Worm (Caenorhabditis elegans) whole organism, L1 larva: ENCODE measurements around the gene unk-1.

ENCODE experiments used
- C34B4.2 ChIP-seq: sonication (generic microtip); optimal IDR thresholded peaks from 2 replicates; lab custom pipeline; 2017; ENCODE audit warnings: mild to moderate bottlenecking, missing genetic modification characterization, missing compliant biosample characterization
- blmp-1 ChIP-seq: fragments of 150-350 bp; optimal IDR thresholded peaks from 2 replicates; lab custom pipeline; 2014; ENCODE audit warnings: missing biosample characterization, missing genetic modification characterization
- ceh-8 ChIP-seq: fragments of 200-800 bp; sonication (Bioruptor generic); optimal IDR thresholded peaks from 2 replicates; lab custom pipeline; 2018; ENCODE audit warnings: mild to moderate bottlenecking, missing genetic modification characterization, moderate library complexity, missing compliant biosample characterization
- ceh-88 ChIP-seq: fragments of 200-800 bp; sonication (Bioruptor generic); IDR thresholded peaks from 2 replicates; pipeline ENCODE4 v1.3.6; 2022; ENCODE audit warnings: missing genetic modification characterization, missing compliant biosample characterization
- ces-1 ChIP-seq: fragments of 150-350 bp; optimal IDR thresholded peaks from 2 replicates; lab custom pipeline; 2014; ENCODE audit warnings: missing biosample characterization, missing genetic modification reagents, missing genetic modification characterization
- efl-1 ChIP-seq, 4 experiments: fragments of 150-350 bp; optimal IDR thresholded peaks in 3 of 4; peaks in 1 of 4; 1 replicate in 1 of 4; 2 replicates in 3 of 4; lab custom pipeline; 2014; ENCODE audit warnings: missing biosample characterization in 2 of 4, missing genetic modification characterization in 2 of 4, missing genetic modification reagents in 2 of 4
- egl-27 ChIP-seq, 2 experiments: fragments of 150-350 bp in 1 of 2; sonication (generic microtip); optimal IDR thresholded peaks; 3 replicates each; lab custom pipeline; 2017 to 2018; ENCODE audit warnings: missing biosample characterization in 2 of 2, missing genetic modification characterization in 2 of 2, missing genetic modification reagents in 2 of 2
- elt-2 ChIP-seq: sonication (generic microtip); optimal IDR thresholded peaks from 2 replicates; lab custom pipeline; 2016; ENCODE audit warnings: missing genetic modification characterization, mild to moderate bottlenecking, inconsistent platforms, missing compliant biosample characterization, missing genetic modification reagents
- fkh-10 ChIP-seq: sonication (generic microtip); optimal IDR thresholded peaks from 2 replicates; lab custom pipeline; 2017; ENCODE audit warnings: missing biosample characterization, missing genetic modification reagents, missing genetic modification characterization
- grh-1 ChIP-seq: fragments of 200-800 bp; sonication (Bioruptor generic); IDR thresholded peaks from 2 replicates; pipeline ENCODE4 v1.3.6; 2022; ENCODE audit warnings: missing genetic modification reagents, missing genetic modification characterization, missing compliant biosample characterization
- hlh-4 ChIP-seq: sonication (generic microtip); optimal IDR thresholded peaks from 2 replicates; lab custom pipeline; 2016; ENCODE audit warnings: mild to moderate bottlenecking, missing genetic modification characterization, missing compliant biosample characterization
- irx-1 ChIP-seq: sonication (generic microtip); optimal IDR thresholded peaks from 2 replicates; lab custom pipeline; 2016; ENCODE audit warnings: missing genetic modification characterization, missing compliant biosample characterization
- isw-1 ChIP-seq: fragments of 200-800 bp; sonication (Bioruptor generic); IDR thresholded peaks from 2 replicates; pipeline ENCODE4 v1.3.6; 2022; ENCODE audit warnings: missing genetic modification characterization, missing compliant biosample characterization
- lin-35 ChIP-seq, 2 experiments: fragments of 150-350 bp; optimal IDR thresholded peaks; 2 replicates each; lab custom pipeline; 2014; ENCODE audit warnings: missing biosample characterization in 2 of 2, missing genetic modification characterization in 2 of 2, missing genetic modification reagents in 2 of 2
- mdl-1 ChIP-seq, 2 experiments: fragments of 150-350 bp; optimal IDR thresholded peaks; 2 replicates each; lab custom pipeline; 2014 to 2017; ENCODE audit warnings: missing biosample characterization in 2 of 2, missing genetic modification characterization in 2 of 2, inconsistent platforms in 1 of 2
- mep-1 ChIP-seq: fragments of 150-350 bp; optimal IDR thresholded peaks from 2 replicates; lab custom pipeline; 2014; ENCODE audit warnings: missing biosample characterization, missing genetic modification characterization
- nhr-12 ChIP-seq: sonication (generic microtip); optimal IDR thresholded peaks from 2 replicates; lab custom pipeline; 2017; ENCODE audit warnings: missing biosample characterization, missing genetic modification characterization
- nhr-19 ChIP-seq: fragments of 200-800 bp; sonication (Bioruptor generic); conservative IDR thresholded peaks from 2 replicates; pipeline ENCODE4 v1.3.6; 2022; ENCODE audit warnings: missing genetic modification characterization, missing compliant biosample characterization
- nhr-20 ChIP-seq: sonication (generic microtip); optimal IDR thresholded peaks from 2 replicates; lab custom pipeline; 2016; ENCODE audit warnings: mild to moderate bottlenecking, missing genetic modification characterization, missing compliant biosample characterization
- nhr-237 ChIP-seq: fragments of 150-350 bp; optimal IDR thresholded peaks from 2 replicates; lab custom pipeline; 2014; ENCODE audit warnings: missing biosample characterization, missing genetic modification characterization
- nhr-28 ChIP-seq: fragments of 150-350 bp; optimal IDR thresholded peaks from 2 replicates; lab custom pipeline; 2014; ENCODE audit warnings: missing biosample characterization, missing genetic modification characterization
- nhr-47 ChIP-seq: sonication (generic microtip); optimal IDR thresholded peaks from 2 replicates; lab custom pipeline; 2016; ENCODE audit warnings: mild to moderate bottlenecking, missing genetic modification characterization, moderate library complexity, missing compliant biosample characterization
- nhr-71 ChIP-seq: sonication (generic microtip); optimal IDR thresholded peaks from 2 replicates; lab custom pipeline; 2016; ENCODE audit warnings: mild to moderate bottlenecking, missing genetic modification characterization, moderate library complexity, missing compliant biosample characterization
- nhr-84 ChIP-seq: sonication (generic microtip); optimal IDR thresholded peaks from 2 replicates; lab custom pipeline; 2017; ENCODE audit warnings: missing biosample characterization, missing genetic modification characterization
- nhr-85 ChIP-seq: sonication (generic microtip); peaks from one replicate; lab custom pipeline; 2016; ENCODE audit warnings: missing genetic modification characterization, inconsistent platforms, missing compliant biosample characterization
- nhr-90 ChIP-seq: sonication (generic microtip); optimal IDR thresholded peaks from 2 replicates; lab custom pipeline; 2016; ENCODE audit warnings: mild to moderate bottlenecking, missing genetic modification characterization, missing compliant biosample characterization; ENCODE audit not compliant: poor library complexity
- pag-3 ChIP-seq: sonication (generic microtip); optimal IDR thresholded peaks from 2 replicates; lab custom pipeline; 2017; ENCODE audit warnings: missing genetic modification characterization, mild to moderate bottlenecking, missing compliant biosample characterization, antibody characterized with exemption, borderline replicate concordance; ENCODE audit not compliant: insufficient read depth
- pax-3 ChIP-seq: fragments of 200-800 bp; sonication (Bioruptor generic); optimal IDR thresholded peaks from 2 replicates; lab custom pipeline; 2018; ENCODE audit warnings: mild to moderate bottlenecking, missing genetic modification characterization, moderate library complexity, missing compliant biosample characterization
- rnt-1 ChIP-seq: sonication (generic microtip); optimal IDR thresholded peaks from 2 replicates; lab custom pipeline; 2016; ENCODE audit warnings: mild to moderate bottlenecking, missing genetic modification characterization, moderate library complexity, missing compliant biosample characterization
- skn-1 ChIP-seq: fragments of 150-350 bp; optimal IDR thresholded peaks from 2 replicates; lab custom pipeline; 2014; ENCODE audit warnings: missing biosample characterization, missing genetic modification characterization
- snpc-4 ChIP-seq: fragments of 150-350 bp; optimal IDR thresholded peaks from 2 replicates; lab custom pipeline; 2014; ENCODE audit warnings: missing biosample characterization, missing genetic modification characterization
- snu-23 ChIP-seq: sonication (generic microtip); optimal IDR thresholded peaks from 2 replicates; lab custom pipeline; 2016; ENCODE audit warnings: missing genetic modification characterization, missing compliant biosample characterization
- sox-4 ChIP-seq: sonication (generic microtip); optimal IDR thresholded peaks from 2 replicates; lab custom pipeline; 2016; ENCODE audit warnings: missing genetic modification characterization, missing compliant biosample characterization
- sptf-1 ChIP-seq: fragments of 150-350 bp; optimal IDR thresholded peaks from 2 replicates; lab custom pipeline; 2014; ENCODE audit warnings: missing biosample characterization, missing genetic modification characterization
- sup-37 ChIP-seq: fragments of 200-800 bp; sonication (Bioruptor generic); optimal IDR thresholded peaks from 2 replicates; lab custom pipeline; 2018; ENCODE audit warnings: mild to moderate bottlenecking, missing genetic modification characterization, missing compliant biosample characterization
- swsn-7 ChIP-seq: sonication (generic microtip); optimal IDR thresholded peaks from 2 replicates; lab custom pipeline; 2016; ENCODE audit warnings: missing genetic modification characterization, missing compliant biosample characterization
- tbx-2 ChIP-seq: sonication (generic microtip); optimal IDR thresholded peaks from 2 replicates; lab custom pipeline; 2016; ENCODE audit warnings: missing genetic modification characterization, missing compliant biosample characterization
- tlp-1 ChIP-seq: fragments of 150-350 bp; optimal IDR thresholded peaks from 2 replicates; lab custom pipeline; 2014; ENCODE audit warnings: missing biosample characterization, missing genetic modification characterization
- unc-130 ChIP-seq: fragments of 150-350 bp; optimal IDR thresholded peaks from 2 replicates; lab custom pipeline; 2017; ENCODE audit warnings: missing biosample characterization, missing genetic modification characterization, inconsistent platforms
- vab-15 ChIP-seq: sonication (generic microtip); optimal IDR thresholded peaks from 2 replicates; lab custom pipeline; 2017; ENCODE audit warnings: missing genotype, mild to moderate bottlenecking, missing genetic modification characterization, missing compliant biosample characterization
- xbp-1 ChIP-seq: sonication (generic microtip); optimal IDR thresholded peaks from 2 replicates; lab custom pipeline; 2016; ENCODE audit warnings: missing genetic modification characterization, missing compliant biosample characterization
- zip-4 ChIP-seq: fragments of 200-800 bp; sonication (Bioruptor generic); optimal IDR thresholded peaks from 2 replicates; lab custom pipeline; 2018; ENCODE audit warnings: mild to moderate bottlenecking, missing genetic modification characterization, moderate library complexity, missing compliant biosample characterization
- ztf-11 ChIP-seq, 2 experiments: sonication (generic microtip); optimal IDR thresholded peaks; 2 replicates each; lab custom pipeline; 2016 to 2017; ENCODE audit warnings: missing genetic modification characterization in 2 of 2, missing biosample characterization in 1 of 2, missing compliant biosample characterization in 1 of 2

unk-1 gene

DNA sequence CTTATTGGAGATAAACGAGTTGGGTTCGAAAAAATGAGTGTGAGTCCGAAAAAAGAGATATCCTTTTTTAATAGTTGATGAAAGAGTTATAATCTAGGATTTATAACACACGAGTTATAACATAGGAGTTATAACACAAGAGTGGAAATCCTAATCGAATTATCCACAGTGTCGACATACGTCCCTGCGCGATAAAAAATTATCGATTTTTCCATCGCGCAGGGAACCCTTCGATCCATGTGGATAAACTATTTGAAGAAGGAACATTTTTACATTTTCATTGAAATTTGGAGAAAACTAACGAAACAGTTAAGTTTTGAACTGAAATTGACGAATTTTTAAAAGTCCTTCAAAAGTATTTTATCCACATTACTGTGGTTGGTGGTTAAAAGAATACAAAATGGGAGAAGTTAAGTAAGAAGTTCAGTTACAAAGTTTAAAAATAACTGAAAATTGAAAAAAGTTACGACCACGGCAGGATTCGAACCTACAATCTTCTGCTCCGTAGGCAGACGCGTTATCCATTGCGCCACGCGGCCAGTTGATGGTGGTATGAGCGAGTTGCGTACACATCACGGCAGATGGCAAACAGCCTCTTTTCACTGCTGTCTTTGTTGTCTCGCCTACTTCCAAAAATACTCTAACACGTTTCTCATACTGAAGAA is 21.6 kb downstream of the unk-1 start (continued):
- TF ChIP-seq mep-1 (peak; percentile 100), nhr-237 (tag; lab: Kevin White, UChicago) (peak; percentile 96), C34B4.2 (tag; lab: Kevin White, UChicago) (no peak), nhr-47 (peak; percentile 100), hlh-4 (tag; lab: Kevin White, UChicago) (peak; percentile 44), nhr-85 (tag; lab: Kevin White, UChicago) (peak; percentile 99), ceh-8 (GFP tag; lab: Kevin White, UChicago) (peak; percentile 99), mdl-1 (tag; optimal IDR thresholded peaks at IDR 0.05; lab: Kevin White, UChicago) (peak; percentile 42 to 86), swsn-7 (tag; lab: Kevin White, UChicago) (peak; percentile 99), nhr-20 (tag; lab: Kevin White, UChicago) (peak; percentile 99), vab-15 (tag; lab: Kevin White, UChicago) (peak; percentile 65), isw-1 (peak; percentile 92), unc-130 (tag; lab: Kevin White, UChicago) (peak; percentile 71), pag-3 (tag; lab: Kevin White, UChicago) (no peak), sptf-1 (tag; lab: Kevin White, UChicago) (no peak), nhr-84 (tag; lab: Kevin White, UChicago) (peak; percentile 88), xbp-1 (tag; lab: Kevin White, UChicago) (peak; percentile 97), grh-1 (GFP tag; lab: Robert Waterston, UW) (peak; percentile 96), sox-4 (tag; lab: Kevin White, UChicago) (peak; percentile 99), irx-1 (tag; lab: Kevin White, UChicago) (peak; percentile 99), nhr-28 (tag; lab: Kevin White, UChicago) (peak; percentile 53), nhr-19 (peak; percentile 98), nhr-90 (tag; lab: Kevin White, UChicago) (peak; percentile 100), egl-27 (tag; optimal IDR thresholded peaks at IDR 0.05; lab: Kevin White, UChicago) (peak; percentile 91 to 94), zip-4 (GFP tag; lab: Kevin White, UChicago) (peak; percentile 97), ceh-88 (GFP tag; lab: Robert Waterston, UW) (peak; percentile 98), efl-1 (optimal IDR thresholded peaks at IDR 0.05; lab: Kevin White, UChicago) (peak; percentile 85 to 89), efl-1 (GFP tag; optimal IDR thresholded peaks at IDR 0.05 in 1 of 2; lab: Kevin White, UChicago) (peak; percentile 73 to 97), nhr-12 (peak; percentile 66), sup-37 (GFP tag; lab: Kevin White, UChicago) (peak; percentile 95), lin-35 (GFP tag; optimal IDR thresholded peaks at IDR 0.05; lab: Kevin White, UChicago) (peak; percentile 63 to 91), pax-3 (tag; lab: Kevin White, UChicago) (peak; percentile 95), blmp-1 (tag; lab: Kevin White, UChicago) (peak; percentile 72)

- TF ChIP-seq tbx-2 (no peak), isw-1 (no peak), fkh-10 (GFP tag; lab: Kevin White, UChicago) (no peak), vab-15 (tag; lab: Kevin White, UChicago) (no peak), ces-1 (GFP tag; lab: Kevin White, UChicago) (no peak), snpc-4 (tag; lab: Kevin White, UChicago) (no peak)
Measured at ce11 chrX:8037365-8037764, 22.6 kb downstream of the unk-1 start.

DNA sequence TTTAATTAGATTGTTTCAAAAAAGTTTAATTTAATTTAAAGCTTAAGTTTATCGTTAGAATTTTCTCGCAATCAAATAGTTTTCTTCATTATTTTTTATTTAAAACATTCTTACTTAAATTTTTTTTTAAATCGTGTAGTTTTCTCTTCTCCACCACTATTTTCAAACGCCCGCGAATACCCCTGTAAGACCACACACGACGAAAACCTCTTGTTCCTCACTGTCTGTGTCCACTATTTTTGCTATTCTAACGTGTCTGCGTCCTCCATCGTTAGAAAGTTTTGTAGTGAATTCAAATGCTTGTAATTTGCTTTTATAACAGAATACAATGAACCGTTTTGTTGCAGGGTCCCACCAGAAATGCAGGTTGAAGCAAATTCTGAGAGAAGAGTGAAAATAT is 26.2 kb downstream of the unk-1 start, which contains the start of gene xol-1:
TSS of gene xol-1 (plus strand) at position 347 of the 400 bp plus-strand sequence.
- peak; percentile 0 for TF ChIP-seq skn-1
- peak; percentile 12 for TF ChIP-seq rnt-1 (tag; lab: Kevin White, UChicago)
- TF ChIP-seq lin-35 (GFP tag; optimal IDR thresholded peaks at IDR 0.05; lab: Kevin White, UChicago) = peak in 1 of 2 experiments; percentile 30
- TF ChIP-seq elt-2 = no peak
- peak; percentile 23 for TF ChIP-seq snu-23 (GFP tag; lab: Kevin White, UChicago)
- no peak for TF ChIP-seq nhr-71 (tag; lab: Kevin White, UChicago)
- TF ChIP-seq hlh-4 (tag; lab: Kevin White, UChicago) = no peak
- TF ChIP-seq blmp-1 (tag; lab: Kevin White, UChicago) = peak; percentile 30
- no peak for TF ChIP-seq tlp-1 (tag; lab: Kevin White, UChicago)
- TF ChIP-seq ztf-11 (tag; optimal IDR thresholded peaks at IDR 0.05; lab: Kevin White, UChicago) = no peak
- no peak for TF ChIP-seq nhr-84 (tag; lab: Kevin White, UChicago)
- no peak for TF ChIP-seq efl-1 (optimal IDR thresholded peaks at IDR 0.05; lab: Kevin White, UChicago)
- peak in 1 of 2 experiments; percentile 37 for TF ChIP-seq efl-1 (GFP tag; optimal IDR thresholded peaks at IDR 0.05 in 1 of 2; lab: Kevin White, UChicago)
- TF ChIP-seq, all 84 proteins: peak for 6
